Fruit fly (Drosophila melanogaster): ENCODE measurements around the gene MED30.

MED30 gene

dm6 chr3L:680258-680657, 26.4 kb upstream of the MED30 start, which contains the start of gene CG17129 (continued):
- TF ChIP-seq CG10366 (GFP tag; IDR thresholded peaks at IDR 0.05) (peak; percentile 67), row (GFP tag; IDR thresholded peaks at IDR 0.05) (peak; percentile 94), CG1647 (GFP tag; optimal IDR thresholded peaks at IDR 0.05) (peak; percentile 77), psq (GFP tag; optimal IDR thresholded peaks at IDR 0.05) (peak; percentile 3), Mad (GFP tag; optimal IDR thresholded peaks at IDR 0.05) (peak; percentile 56), Optix (GFP tag; IDR thresholded peaks at IDR 0.05) (peak; percentile 67; the same call in 1 of the 3 replicates), CG1602 (GFP tag; optimal IDR thresholded peaks at IDR 0.05) (peak; percentile 57), CG13775 (GFP tag; optimal IDR thresholded peaks at IDR 0.05) (peak; percentile 78), CG12942 (GFP tag; optimal IDR thresholded peaks at IDR 0.05) (peak; percentile 49), sens-2 (GFP tag; IDR thresholded peaks at IDR 0.05) (no peak), CG14014 (GFP tag; IDR thresholded peaks at IDR 0.05) (peak; percentile 76), CG30431 (GFP tag; optimal IDR thresholded peaks at IDR 0.05) (peak; percentile 54), croc (GFP tag; conservative IDR thresholded peaks at IDR 0.05) (peak; percentile 66), prd (optimal IDR thresholded peaks at IDR 0.05) (no peak), prd (GFP tag; IDR thresholded peaks at IDR 0.05) (peak; percentile 88), Asciz (GFP tag; optimal IDR thresholded peaks at IDR 0.05) (peak; percentile 54), E2f1 (GFP tag; IDR thresholded peaks at IDR 0.05) (peak; percentile 77), Adf1 (GFP tag; IDR thresholded peaks at IDR 0.05) (no peak), crol (GFP tag; IDR thresholded peaks at IDR 0.05) (no peak), hkb (optimal IDR thresholded peaks at IDR 0.05) (no peak), hkb (GFP tag; IDR thresholded peaks at IDR 0.05) (peak; percentile 77), CG34376 (GFP tag; optimal IDR thresholded peaks at IDR 0.05) (peak; percentile 43), CG11560 (tag; IDR thresholded peaks at IDR 0.05) (peak; percentile 43; the same call in 2 of the 3 replicates), klu (GFP tag; IDR thresholded peaks at IDR 0.05) (peak; percentile 76; the same call in 1 of the 2 replicates), seq (GFP tag; IDR thresholded peaks at IDR 0.05) (peak; percentile 71), gsb-n (tag; optimal IDR thresholded peaks at IDR 0.05) (peak; percentile 45), CG7271 (tag; optimal IDR thresholded peaks at IDR 0.05) (no peak), aop (GFP tag; IDR thresholded peaks at IDR 0.05) (no peak), dimm (GFP tag; IDR thresholded peaks at IDR 0.05) (no peak), gcm (GFP tag; optimal IDR thresholded peaks at IDR 0.05) (peak; percentile 58), vnd (GFP tag; IDR thresholded peaks at IDR 0.05; ENCODE audit: partially characterized antibody) (peak; percentile 95), wor (GFP tag; IDR thresholded peaks at IDR 0.05) (peak; percentile 54; the same call in 1 of the 2 replicates), CG18619 (GFP tag; optimal IDR thresholded peaks at IDR 0.05) (peak; percentile 34), CG8359 (GFP tag; optimal IDR thresholded peaks at IDR 0.05; ENCODE audit: borderline replicate concordance) (no peak), B-H2 (GFP tag; optimal IDR thresholded peaks at IDR 0.05) (peak; percentile 27), Doc3 (GFP tag; IDR thresholded peaks at IDR 0.05; ENCODE audit: partially characterized antibody) (peak; percentile 99), CG17912 (GFP tag; optimal IDR thresholded peaks at IDR 0.05) (peak; percentile 2), Ravus (GFP tag; IDR thresholded peaks at IDR 0.05) (no peak), CrebB (tag; optimal IDR thresholded peaks at IDR 0.05) (peak; percentile 66), sqz (GFP tag; optimal IDR thresholded peaks at IDR 0.05) (no peak), Fer2 (tag; optimal IDR thresholded peaks at IDR 0.05) (peak; percentile 28), usp (GFP tag; optimal IDR thresholded peaks at IDR 0.05) (no peak), CoRest (tag; optimal IDR thresholded peaks at IDR 0.05) (peak; percentile 79), CG10147 (GFP tag; optimal IDR thresholded peaks at IDR 0.05) (peak; percentile 66), CG2202 (tag; optimal IDR thresholded peaks at IDR 0.05) (peak; percentile 41), CG12299 (tag; optimal IDR thresholded peaks at IDR 0.05) (peak; percentile 1), gcm2 (GFP tag; optimal IDR thresholded peaks at IDR 0.05) (peak; percentile 43), Dip2 (GFP tag; IDR thresholded peaks at IDR 0.05) (no peak), CG13624 (GFP tag; optimal IDR thresholded peaks at IDR 0.05) (peak; percentile 85), ERR (GFP tag; optimal IDR thresholded peaks at IDR 0.05) (peak; percentile 66), Side (GFP tag; optimal IDR thresholded peaks at IDR 0.05) (peak; percentile 86), CG10321 (GFP tag; IDR thresholded peaks at IDR 0.05) (no peak), CG7357 (GFP tag; IDR thresholded peaks at IDR 0.05) (0 out of 3 replicates have a peak, but pooled peaks have one; percentile 41)

All from whole organism, embryonic.